Fruit fly (Drosophila melanogaster) S2 (cell line): ENCODE measurements around the gene ttm50.

Experiments used
- CG8478 ChIP-seq: fragments of >200 bp; optimal IDR thresholded peaks from 2 replicates; lab custom pipeline; 2018
- CTCF ChIP-seq, 2 experiments: fragments of >200 bp; optimal IDR thresholded peaks; 2 replicates each; lab custom pipeline; 2018

DNA sequence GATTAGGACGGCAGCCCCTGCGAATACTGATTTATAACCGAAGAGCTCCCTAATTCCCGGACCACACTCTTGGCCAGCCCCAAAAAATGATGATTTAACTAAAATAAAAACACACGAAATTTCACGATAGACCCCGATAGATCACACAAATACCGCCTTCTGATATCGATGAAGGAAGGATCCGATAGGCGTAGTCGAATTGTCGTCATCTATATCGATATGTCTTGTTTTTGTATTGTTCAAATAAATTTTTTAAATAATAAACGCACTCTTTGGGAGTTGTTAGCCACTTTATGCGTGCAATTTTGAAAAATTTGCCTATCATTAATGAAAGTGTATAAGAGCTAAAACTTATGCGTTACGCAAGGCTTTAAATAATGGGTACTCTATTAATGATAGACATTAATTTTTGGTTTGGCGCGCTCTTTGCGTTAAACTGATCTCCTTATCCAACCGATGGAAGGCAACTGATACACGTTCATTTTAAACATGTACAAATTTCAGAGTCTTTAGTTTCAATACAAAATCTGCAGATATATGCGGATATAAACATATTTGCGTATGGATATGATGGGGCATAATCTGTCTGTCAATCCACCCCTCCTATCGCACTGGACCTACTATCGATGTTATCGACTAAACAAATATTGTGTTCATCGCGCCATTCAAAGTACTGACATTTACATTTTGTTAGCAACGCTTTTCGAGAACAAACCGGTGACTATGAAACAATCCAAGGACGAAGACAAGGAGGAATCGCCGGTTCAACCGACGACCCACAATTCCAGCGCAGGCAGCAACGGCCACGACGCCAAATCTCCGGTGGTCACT lies 33.7 kb downstream of the ttm50 start, which contains the start of the genes Spg7 and Lint-O:
- no peak for TF ChIP-seq CG8478 (lab: Kevin White, UChicago)
- TF ChIP-seq CTCF (optimal IDR thresholded peaks at IDR 0.05; lab: Kevin White, UChicago): no peak
